Worm (Caenorhabditis elegans): ENCODE measurements around the gene ubc-19.
A peak's percentile ranks its signal among the peaks of the same experiment; 100 is the strongest.

The ubc-19 gene

DNA sequence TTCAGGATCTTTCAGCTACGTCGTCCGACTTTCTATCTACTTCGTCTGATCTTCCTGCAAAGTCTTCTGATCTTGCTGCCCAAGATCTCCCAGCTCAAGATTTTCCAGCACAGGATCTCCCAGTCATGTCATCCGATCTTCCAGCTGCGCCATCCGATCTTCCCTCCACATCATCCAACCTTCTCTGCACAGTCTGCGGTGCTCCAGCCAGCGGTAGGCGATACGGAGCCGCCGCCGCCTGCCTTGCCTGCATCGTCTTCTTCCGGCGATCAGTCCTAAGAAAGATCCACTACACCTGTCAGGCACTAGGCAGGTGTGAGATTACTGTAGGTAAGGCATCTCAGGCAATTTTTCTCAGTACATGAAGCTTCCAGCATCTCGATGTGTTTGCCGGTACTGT, 9.8 kb upstream of the ubc-19 start, which contains the start of gene nhr-241:
TSS of gene nhr-241 (plus strand) at position 126 of the 400 bp plus-strand sequence.
- TF ChIP-seq ceh-45 (GFP tag; IDR thresholded peaks at IDR 0.05) (no peak), pag-3 (tag; optimal IDR thresholded peaks at IDR 0.05; ENCODE audit: borderline replicate concordance) (peak; percentile 46), ceh-6 (GFP tag; optimal IDR thresholded peaks at IDR 0.05) (no peak)

DNA sequence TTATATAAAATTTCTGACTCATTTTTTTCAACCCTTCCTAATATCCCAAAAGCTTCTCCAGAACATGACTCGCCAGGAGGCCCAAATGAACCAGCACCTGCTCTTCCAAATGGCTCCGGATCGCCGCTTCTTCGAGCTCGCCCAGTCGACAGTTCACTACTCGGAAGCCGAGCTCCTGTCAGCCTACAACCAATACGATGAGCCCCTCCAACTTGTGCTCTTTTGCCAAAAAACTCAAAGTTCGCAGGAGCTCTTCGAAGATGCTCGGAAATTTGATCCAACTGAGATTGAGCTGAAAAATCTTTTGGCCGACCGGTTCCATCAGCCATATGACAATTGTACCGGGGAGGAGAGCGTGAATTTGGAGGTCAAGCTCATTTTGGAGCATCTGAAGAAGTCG, 5.9 kb upstream of the ubc-19 start:
- no peak for TF ChIP-seq pros-1 (tag; optimal IDR thresholded peaks at IDR 0.05)
- TF ChIP-seq unc-42 (tag; optimal IDR thresholded peaks at IDR 0.05), result no peak
- no peak for TF ChIP-seq unc-86 (tag; optimal IDR thresholded peaks at IDR 0.05)
- TF ChIP-seq pha-4 (tag; optimal IDR thresholded peaks at IDR 0.05), result no peak
- no peak for TF ChIP-seq ets-4 (tag; optimal IDR thresholded peaks at IDR 0.05)
- TF ChIP-seq unc-55 (GFP tag; optimal IDR thresholded peaks at IDR 0.05), result no peak
- no peak for TF ChIP-seq nhr-11 (tag; optimal IDR thresholded peaks at IDR 0.05)
- no peak for TF ChIP-seq hlh-15 (tag; optimal IDR thresholded peaks at IDR 0.05)
- no peak for TF ChIP-seq T23F11.4 (GFP tag; optimal IDR thresholded peaks at IDR 0.05)
- no peak for TF ChIP-seq pag-3 (tag; optimal IDR thresholded peaks at IDR 0.05; ENCODE audit: borderline replicate concordance)

DNA sequence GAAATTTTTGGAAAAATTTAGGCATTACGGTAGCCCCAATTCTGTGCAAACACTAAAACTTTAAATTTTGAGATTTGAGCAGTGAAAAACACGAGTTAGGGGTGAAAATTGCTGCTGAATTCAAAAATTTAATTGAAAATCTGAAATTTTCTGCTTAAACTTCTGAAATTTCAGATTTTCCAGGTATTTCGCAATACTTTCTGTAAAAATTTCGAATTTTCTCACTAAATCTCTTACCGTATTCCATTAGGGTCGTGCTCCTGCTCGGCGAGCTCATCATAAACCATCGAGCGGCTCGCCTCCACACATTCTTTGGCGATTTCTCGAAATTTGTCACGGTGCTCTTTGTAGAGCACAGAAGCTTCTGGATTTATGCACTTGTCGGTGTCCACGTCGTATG, 2.2 kb downstream of the ubc-19 start:
- TF ChIP-seq npax-4 (tag; optimal IDR thresholded peaks at IDR 0.05) (no peak), ama-1 (optimal IDR thresholded peaks at IDR 0.05) (no peak), F13H6.1 (tag; optimal IDR thresholded peaks at IDR 0.05) (no peak), unc-3 (GFP tag; conservative IDR thresholded peaks at IDR 0.05) (no peak), unc-3 (tag; optimal IDR thresholded peaks at IDR 0.05) (no peak), Y22D7AL.16 (tag; optimal IDR thresholded peaks at IDR 0.05) (no peak), hlh-30 (tag; optimal IDR thresholded peaks at IDR 0.05; ENCODE audit: insufficient read depth) (no peak), che-1 (tag; optimal IDR thresholded peaks at IDR 0.05) (no peak), ttx-3 (tag; optimal IDR thresholded peaks at IDR 0.05) (no peak), nhr-11 (tag; optimal IDR thresholded peaks at IDR 0.05) (no peak), lin-11 (tag; optimal IDR thresholded peaks at IDR 0.05) (no peak), ceh-45 (GFP tag; IDR thresholded peaks at IDR 0.05) (no peak), pag-3 (tag; optimal IDR thresholded peaks at IDR 0.05; ENCODE audit: borderline replicate concordance) (no peak), elt-4 (tag; optimal IDR thresholded peaks at IDR 0.05) (no peak), zip-5 (tag; optimal IDR thresholded peaks at IDR 0.05) (no peak), ahr-1 (tag; optimal IDR thresholded peaks at IDR 0.05) (no peak), hlh-13 (GFP tag; optimal IDR thresholded peaks at IDR 0.05) (no peak), ceh-31 (tag; optimal IDR thresholded peaks at IDR 0.05) (no peak), madf-2 (tag; optimal IDR thresholded peaks at IDR 0.05) (no peak), hlh-6 (tag; optimal IDR thresholded peaks at IDR 0.05) (no peak)

DNA sequence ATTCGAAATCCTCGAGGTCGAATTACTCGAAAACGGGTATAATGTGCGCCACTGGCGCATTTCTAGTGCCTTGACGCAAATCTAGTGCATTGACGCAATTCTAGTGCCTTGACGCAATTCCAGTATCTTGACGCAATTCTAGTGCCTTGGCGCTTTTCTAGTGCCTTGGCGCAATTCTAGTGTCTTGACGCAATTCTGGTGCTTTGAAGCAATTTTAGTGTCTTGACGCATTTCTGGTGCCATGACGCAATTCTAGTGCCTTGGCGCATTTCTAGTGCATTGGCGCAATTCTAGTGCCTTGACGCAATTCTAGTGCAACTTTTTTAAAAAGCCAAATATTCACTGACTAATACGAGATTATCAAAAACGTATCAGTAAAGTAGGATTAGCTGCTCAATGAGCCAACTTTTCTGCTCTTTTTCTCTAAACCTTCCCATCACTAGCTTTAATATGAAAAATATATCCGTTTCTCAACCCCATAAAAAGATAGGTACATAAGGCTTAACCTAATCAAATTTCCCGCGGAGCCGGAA, 5.0 kb downstream of the ubc-19 start, which contains the start of gene Y69H2.17:
TSS of gene Y69H2.17 (plus strand) at position 483 of the 533 bp plus-strand sequence.
- TF ChIP-seq npax-4 (tag; optimal IDR thresholded peaks at IDR 0.05), result no peak
- TF ChIP-seq dmd-4 (tag; optimal IDR thresholded peaks at IDR 0.05; ENCODE audit: borderline replicate concordance), result no peak
- no peak for TF ChIP-seq tbx-7 (tag; optimal IDR thresholded peaks at IDR 0.05)
- no peak for TF ChIP-seq pat-9 (tag; optimal IDR thresholded peaks at IDR 0.05)
- TF ChIP-seq rnt-1 (tag; optimal IDR thresholded peaks at IDR 0.05), result no peak
- no peak for TF ChIP-seq nhr-232 (tag; optimal IDR thresholded peaks at IDR 0.05)
- TF ChIP-seq nhr-11 (tag; optimal IDR thresholded peaks at IDR 0.05), result no peak
- no peak for TF ChIP-seq ets-4 (tag; optimal IDR thresholded peaks at IDR 0.05)

DNA sequence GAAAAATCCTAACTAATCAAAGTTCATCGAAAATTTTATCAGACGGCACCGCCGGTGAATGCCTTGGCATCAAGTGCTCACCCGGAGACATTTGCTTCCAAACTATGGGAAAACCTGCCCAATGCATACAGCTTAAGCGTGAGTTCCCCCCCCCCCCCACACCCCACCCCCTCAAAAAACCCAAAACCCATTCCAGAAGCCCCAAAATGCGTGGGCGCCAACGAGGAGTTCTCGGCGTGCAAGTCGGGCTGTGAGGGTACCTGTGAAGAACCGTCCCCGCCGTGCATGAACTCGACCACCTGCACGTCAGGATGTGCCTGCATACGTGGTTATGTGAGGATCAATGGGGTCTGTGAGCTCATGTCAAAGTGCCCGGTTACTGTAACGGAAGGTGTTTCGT, 15.2 kb downstream of the ubc-19 start:
- TF ChIP-seq ceh-22 (tag; optimal IDR thresholded peaks at IDR 0.05) (no peak), dmd-4 (tag; optimal IDR thresholded peaks at IDR 0.05; ENCODE audit: borderline replicate concordance) (no peak), ceh-18 (tag; optimal IDR thresholded peaks at IDR 0.05) (no peak), ceh-30 (tag; optimal IDR thresholded peaks at IDR 0.05) (no peak), hlh-30 (tag; optimal IDR thresholded peaks at IDR 0.05; ENCODE audit: insufficient read depth) (no peak), npax-4 (tag; optimal IDR thresholded peaks at IDR 0.05) (no peak), F13H6.1 (tag; optimal IDR thresholded peaks at IDR 0.05) (no peak), sox-2 (GFP tag; IDR thresholded peaks at IDR 0.05) (no peak), zip-5 (tag; optimal IDR thresholded peaks at IDR 0.05) (no peak), nfya-1 (tag; optimal IDR thresholded peaks at IDR 0.05) (no peak), ets-4 (tag; optimal IDR thresholded peaks at IDR 0.05) (no peak), ceh-9 (tag; optimal IDR thresholded peaks at IDR 0.05) (no peak)

All from whole organism, late embryonic.